Worm (Caenorhabditis elegans): ENCODE data around the gene F09E5.12.

The F09E5.12 gene

ce11 chrII:5336660-5337494 lies 33.7 kb downstream of the F09E5.12 start (continued):
- TF ChIP-seq hlh-11 (tag; optimal IDR thresholded peaks at IDR 0.05): peak; percentile 87
- peak; percentile 82 for TF ChIP-seq mes-2 (tag; optimal IDR thresholded peaks at IDR 0.05; ENCODE audit: poor library complexity, severe bottlenecking)
- peak; percentile 73 for TF ChIP-seq egl-43 (GFP tag; IDR thresholded peaks at IDR 0.05)
- TF ChIP-seq mdt-29 (GFP tag; IDR thresholded peaks at IDR 0.05): no peak
- no peak for TF ChIP-seq D1046.2 (GFP tag; IDR thresholded peaks at IDR 0.05)
- peak; percentile 90 for TF ChIP-seq fos-1 (tag; optimal IDR thresholded peaks at IDR 0.05)
- TF ChIP-seq attf-4 (tag; optimal IDR thresholded peaks at IDR 0.05): no peak
- peak; percentile 33 for TF ChIP-seq nhr-77 (tag; optimal IDR thresholded peaks at IDR 0.05)
- TF ChIP-seq nhr-10 (tag; optimal IDR thresholded peaks at IDR 0.05): no peak
- peak; percentile 77 for TF ChIP-seq pha-4 (GFP tag; IDR thresholded peaks at IDR 0.05)
- peak; percentile 85 for TF ChIP-seq pha-4 (tag; optimal IDR thresholded peaks at IDR 0.05)
- no peak for TF ChIP-seq snpc-1.2 (GFP tag; IDR thresholded peaks at IDR 0.05)
- TF ChIP-seq dpl-1 (GFP tag; optimal IDR thresholded peaks at IDR 0.05): peak; percentile 45
- peak; percentile 37 to 59 for TF ChIP-seq mdl-1 (tag; optimal IDR thresholded peaks at IDR 0.05)
- no peak for TF ChIP-seq daf-8 (GFP tag; IDR thresholded peaks at IDR 0.05)
- peak; percentile 22 for TF ChIP-seq ztf-7 (tag; optimal IDR thresholded peaks at IDR 0.05)
- TF ChIP-seq daf-12 (tag; optimal IDR thresholded peaks at IDR 0.05): no peak
- peak; percentile 14 for TF ChIP-seq spr-1 (tag; optimal IDR thresholded peaks at IDR 0.05)
- TF ChIP-seq lsy-2 (tag; optimal IDR thresholded peaks at IDR 0.05): peak; percentile 27 to 72
- 0 out of 4 replicates have a peak, but pooled peaks of 1 of the 2 experiments have one; percentile 31 for TF ChIP-seq madf-5 (GFP tag; IDR thresholded peaks at IDR 0.05)
- TF ChIP-seq dve-1 (tag; optimal IDR thresholded peaks at IDR 0.05; ENCODE audit: insufficient read depth): peak; percentile 76
- TF ChIP-seq daf-19 (GFP tag; conservative IDR thresholded peaks at IDR 0.05): no peak
- TF ChIP-seq dmd-6 (GFP tag; IDR thresholded peaks at IDR 0.05): peak; percentile 56
- TF ChIP-seq mep-1 (tag; optimal IDR thresholded peaks at IDR 0.05): peak; percentile 89
- no peak for TF ChIP-seq vab-7 (GFP tag; IDR thresholded peaks at IDR 0.05)
- peak; percentile 80 for TF ChIP-seq nhr-11 (tag; optimal IDR thresholded peaks at IDR 0.05)
- TF ChIP-seq lin-13 (GFP tag; optimal IDR thresholded peaks at IDR 0.05): peak; percentile 41
- no peak for TF ChIP-seq F44E2.7 (GFP tag; IDR thresholded peaks at IDR 0.05)
- no peak for TF ChIP-seq Y75B8A.6 (GFP tag; IDR thresholded peaks at IDR 0.05)
- no peak for TF ChIP-seq unc-39 (tag; optimal IDR thresholded peaks at IDR 0.05)
- no peak for TF ChIP-seq lin-29 (GFP tag; IDR thresholded peaks at IDR 0.05)
- no peak for TF ChIP-seq ZK546.5 (tag; optimal IDR thresholded peaks at IDR 0.05)
- peak in 1 of 2 experiments; percentile 92 for TF ChIP-seq unc-62 (GFP tag; optimal IDR thresholded peaks at IDR 0.05 in 1 of 2)
- no peak for TF ChIP-seq unc-62 (tag; optimal IDR thresholded peaks at IDR 0.05)
- TF ChIP-seq aha-1 (tag): peak; percentile 100
- no peak for TF ChIP-seq F37D6.2 (tag; optimal IDR thresholded peaks at IDR 0.05)
- no peak for TF ChIP-seq lin-15B (tag; optimal IDR thresholded peaks at IDR 0.05)
- TF ChIP-seq hif-1 (tag; optimal IDR thresholded peaks at IDR 0.05): peak in 1 of 2 experiments; percentile 27
- TF ChIP-seq ama-1 (optimal IDR thresholded peaks at IDR 0.05): peak; percentile 28
- TF ChIP-seq ceh-32 (tag; optimal IDR thresholded peaks at IDR 0.05; ENCODE audit: poor library complexity): peak; percentile 12
- no peak for TF ChIP-seq saeg-2 (GFP tag; IDR thresholded peaks at IDR 0.05)
- TF ChIP-seq F10B5.3 (tag; optimal IDR thresholded peaks at IDR 0.05): peak; percentile 60
- peak; percentile 77 for TF ChIP-seq hmg-1.1 (GFP tag; IDR thresholded peaks at IDR 0.05)
- no peak for TF ChIP-seq dmd-9 (GFP tag; IDR thresholded peaks at IDR 0.05)
- TF ChIP-seq Y5F2A.4 (GFP tag; optimal IDR thresholded peaks at IDR 0.05): no peak
- TF ChIP-seq ZK337.2 (GFP tag; IDR thresholded peaks at IDR 0.05): no peak
- no peak for TF ChIP-seq Y105C5A.15 (GFP tag; IDR thresholded peaks at IDR 0.05)
